Worm (Caenorhabditis elegans): ENCODE measurements around the gene faxc-1.

ce11 chrII:12242551-12242950 lies 21.4 kb upstream of the faxc-1 start, which contains the start of gene Y57A10A.24:
- TF ChIP-seq nhr-77 (tag; optimal IDR thresholded peaks at IDR 0.05) (no peak), aly-2 (tag; optimal IDR thresholded peaks at IDR 0.05) (no peak), ztf-11 (tag; optimal IDR thresholded peaks at IDR 0.05) (no peak), ceh-88 (GFP tag; IDR thresholded peaks at IDR 0.05) (no peak)

All from whole organism, L1 larva.